Worm (Caenorhabditis elegans): Measurements from ENCODE around the gene snf-6.

snf-6 gene

ce11 chrIII:1534431-1534830 is 1.8 kb upstream of the snf-6 start (continued):
- TF ChIP-seq F10E7.11 (tag; optimal IDR thresholded peaks at IDR 0.05) (no peak), lsl-1 (GFP tag; optimal IDR thresholded peaks at IDR 0.05) (peak; percentile 61), Y56A3A.18 (GFP tag; IDR thresholded peaks at IDR 0.05) (no peak), akir-1 (GFP tag; optimal IDR thresholded peaks at IDR 0.05) (no peak), ceh-79 (tag; optimal IDR thresholded peaks at IDR 0.05) (no peak), lin-54 (GFP tag; optimal IDR thresholded peaks at IDR 0.05) (peak; percentile 95), hlh-12 (tag; optimal IDR thresholded peaks at IDR 0.05) (no peak), cebp-1 (GFP tag; IDR thresholded peaks at IDR 0.05) (no peak), cebp-1 (tag; optimal IDR thresholded peaks at IDR 0.05) (no peak), ccch-3 (GFP tag; optimal IDR thresholded peaks at IDR 0.05) (no peak), egl-18 (GFP tag; IDR thresholded peaks at IDR 0.05) (no peak), attf-6 (GFP tag; IDR thresholded peaks at IDR 0.05) (no peak), snpc-1.1 (tag; optimal IDR thresholded peaks at IDR 0.05; ENCODE audit: insufficient read depth) (no peak)

ce11 chrIII:1533615-1534014 is 988 bp upstream of the snf-6 start, which contains the start of gene mtg-1:
Gene mtg-1, plus strand, starts transcription at chrIII:1533774.
- TF ChIP-seq ztf-3 (GFP tag; optimal IDR thresholded peaks at IDR 0.05) (no peak), F55B11.4 (tag; optimal IDR thresholded peaks at IDR 0.05; ENCODE audit: borderline replicate concordance, insufficient read depth) (no peak), hmg-1.2 (GFP tag; IDR thresholded peaks at IDR 0.05) (peak; percentile 98), F57A8.1 (GFP tag; optimal IDR thresholded peaks at IDR 0.05) (no peak), D2030.7 (GFP tag; IDR thresholded peaks at IDR 0.05) (peak; percentile 22; the same call in 1 of the 2 replicates), hrde-1 (tag; optimal IDR thresholded peaks at IDR 0.05; ENCODE audit: borderline replicate concordance) (no peak), C17E4.6 (GFP tag; IDR thresholded peaks at IDR 0.05) (no peak), rcor-1 (GFP tag; IDR thresholded peaks at IDR 0.05) (peak; percentile 33; the same call in 1 of the 2 replicates), efl-1 (GFP tag; optimal IDR thresholded peaks at IDR 0.05) (peak; percentile 14), die-1 (tag; optimal IDR thresholded peaks at IDR 0.05) (no peak), nfyb-1 (GFP tag; IDR thresholded peaks at IDR 0.05) (no peak), F49E8.2 (tag; optimal IDR thresholded peaks at IDR 0.05; ENCODE audit: insufficient read depth) (peak; percentile 14), snpc-3.4 (tag; optimal IDR thresholded peaks at IDR 0.05) (peak; percentile 59), nhr-80 (tag; optimal IDR thresholded peaks at IDR 0.05) (no peak), attf-6 (GFP tag; IDR thresholded peaks at IDR 0.05) (no peak), ccch-3 (GFP tag; optimal IDR thresholded peaks at IDR 0.05) (no peak), hlh-12 (tag; optimal IDR thresholded peaks at IDR 0.05) (no peak), dpl-1 (GFP tag; optimal IDR thresholded peaks at IDR 0.05) (no peak), cebp-1 (GFP tag; IDR thresholded peaks at IDR 0.05) (no peak), cebp-1 (tag; optimal IDR thresholded peaks at IDR 0.05) (no peak), madf-3 (GFP tag; IDR thresholded peaks at IDR 0.05) (no peak), ekl-4 (GFP tag; IDR thresholded peaks at IDR 0.05) (0 out of 2 replicates have a peak, but pooled peaks have one; percentile 39), unc-130 (GFP tag; optimal IDR thresholded peaks at IDR 0.05) (no peak), T07F8.4 (tag; optimal IDR thresholded peaks at IDR 0.05) (no peak), lsl-1 (GFP tag; optimal IDR thresholded peaks at IDR 0.05) (peak; percentile 10), lin-54 (GFP tag; optimal IDR thresholded peaks at IDR 0.05) (peak; percentile 48), let-607 (tag; optimal IDR thresholded peaks at IDR 0.05) (no peak), madf-6 (GFP tag; IDR thresholded peaks at IDR 0.05) (no peak; the same call in 1 of the 2 replicates), Y79H2A.3 (GFP tag; conservative IDR thresholded peaks at IDR 0.05) (no peak), ztf-28 (GFP tag; IDR thresholded peaks at IDR 0.05) (no peak), B0336.3 (GFP tag; IDR thresholded peaks at IDR 0.05) (no peak), snpc-1.3 (tag; optimal IDR thresholded peaks at IDR 0.05; ENCODE audit: insufficient read depth) (no peak), akir-1 (GFP tag; optimal IDR thresholded peaks at IDR 0.05) (no peak), F33H1.4 (GFP tag; IDR thresholded peaks at IDR 0.05) (peak; percentile 35; the same call in 1 of the 2 replicates), mxl-1 (tag; optimal IDR thresholded peaks at IDR 0.05) (no peak), tbp1 (GFP tag; optimal IDR thresholded peaks at IDR 0.05) (peak; percentile 6), dpff-1 (tag; optimal IDR thresholded peaks at IDR 0.05) (no peak), mcd-1 (GFP tag; IDR thresholded peaks at IDR 0.05) (peak; percentile 90), ztf-22 (GFP tag; optimal IDR thresholded peaks at IDR 0.05) (no peak), F52B5.7 (tag; optimal IDR thresholded peaks at IDR 0.05) (no peak)
